Worm (Caenorhabditis elegans): ENCODE measurements around the gene ZK185.2.

DNA sequence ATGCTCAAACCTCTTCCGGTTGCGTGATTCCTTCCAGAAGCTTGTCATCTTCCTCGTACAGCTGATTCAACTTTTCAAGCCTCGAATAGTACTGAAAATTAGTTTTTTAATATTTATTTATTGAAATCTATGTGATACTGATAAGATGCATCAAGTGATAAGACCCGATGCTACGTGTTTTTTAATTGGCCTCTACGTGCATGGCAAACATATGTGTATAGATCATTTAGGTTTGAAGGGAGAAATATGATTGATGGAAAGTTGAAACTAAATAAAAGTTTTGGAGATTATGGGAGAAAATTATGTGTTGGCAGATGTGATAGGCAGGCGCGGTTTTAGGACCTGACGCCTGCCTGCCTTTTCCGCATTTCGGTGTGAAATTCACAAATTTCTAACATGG, 7.9 kb downstream of the ZK185.2 start:
- TF ChIP-seq klf-2 (GFP tag; conservative IDR thresholded peaks at IDR 0.05) (no peak), flt-1 (GFP tag; IDR thresholded peaks at IDR 0.05) (no peak), med-1 (GFP tag; optimal IDR thresholded peaks at IDR 0.05; ENCODE audit: insufficient read depth) (no peak), T22C8.4 (GFP tag; IDR thresholded peaks at IDR 0.05) (no peak)
